Worm (Caenorhabditis elegans): Measurements from ENCODE around the gene T22B2.3.

DNA sequence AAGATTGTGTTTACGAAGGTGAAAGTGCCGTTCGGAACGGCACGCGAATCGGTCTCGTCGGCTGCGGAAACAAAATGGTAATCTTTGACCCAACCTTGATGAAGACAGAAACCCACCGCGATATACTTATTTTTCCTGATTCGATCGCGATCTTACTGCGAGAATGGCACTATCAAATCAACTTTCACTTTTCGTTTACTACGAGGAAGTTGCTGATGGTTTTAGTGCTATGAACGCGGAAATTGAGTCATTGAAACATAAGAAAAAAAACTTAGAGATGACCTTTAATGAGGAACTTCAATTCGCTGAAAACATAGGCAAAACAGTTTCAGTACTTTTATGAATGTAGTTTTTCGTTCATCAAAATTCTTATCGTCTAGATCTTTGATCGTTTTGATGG is 15.6 kb downstream of the T22B2.3 start:
- TF ChIP-seq him-1 (tag; optimal IDR thresholded peaks at IDR 0.05) (no peak), dao-5 (tag; optimal IDR thresholded peaks at IDR 0.05) (no peak)
